Worm (Caenorhabditis elegans) whole organism, late embryonic: Measurements from ENCODE around the gene sut-2.

ENCODE experiments used
- K09A11.1 ChIP-seq: sonication (generic microtip); optimal IDR thresholded peaks from 2 replicates; lab custom pipeline; 2017; ENCODE audit warnings: antibody characterized with exemption, mild to moderate bottlenecking, missing genetic modification characterization, missing compliant biosample characterization; ENCODE audit not compliant: insufficient read depth
- ceh-30 ChIP-seq: fragments of 150-350 bp; optimal IDR thresholded peaks from 2 replicates; lab custom pipeline; 2014; ENCODE audit warnings: missing biosample characterization, missing genetic modification characterization
- ceh-31 ChIP-seq: sonication (generic microtip); optimal IDR thresholded peaks from 2 replicates; lab custom pipeline; 2016; ENCODE audit warnings: missing genetic modification characterization, missing compliant biosample characterization
- fkh-6 ChIP-seq: sonication (generic microtip); optimal IDR thresholded peaks from 2 replicates; lab custom pipeline; 2016; ENCODE audit warnings: missing genetic modification characterization, missing compliant biosample characterization
- nhr-11 ChIP-seq: fragments of 150-350 bp; optimal IDR thresholded peaks from 2 replicates; lab custom pipeline; 2014; ENCODE audit warnings: missing biosample characterization, missing genetic modification characterization
- pha-4 ChIP-seq: fragments of 150-350 bp; optimal IDR thresholded peaks from 2 replicates; lab custom pipeline; 2018; ENCODE audit warnings: missing biosample characterization, missing genetic modification reagents, missing genetic modification characterization
- tbx-2 ChIP-seq: sonication (generic microtip); optimal IDR thresholded peaks from 2 replicates; lab custom pipeline; 2016; ENCODE audit warnings: missing genetic modification characterization, missing compliant biosample characterization

ce11 chrV:4518657-4519056 lies 51.2 kb downstream of the sut-2 start:
- no peak for TF ChIP-seq ceh-31 (tag; lab: Kevin White, UChicago)
- no peak for TF ChIP-seq pha-4 (tag; lab: Kevin White, UChicago)
- TF ChIP-seq tbx-2, result no peak
- no peak for TF ChIP-seq ceh-30
- TF ChIP-seq fkh-6 (tag; lab: Kevin White, UChicago), result no peak
- TF ChIP-seq K09A11.1 (tag; lab: Kevin White, UChicago), result no peak
- no peak for TF ChIP-seq nhr-11 (tag; lab: Kevin White, UChicago)
